Fruit fly (Drosophila melanogaster) S2 (cell line): ENCODE results near the gene Alh.

ENCODE experiments used
- CG8478 ChIP-seq: fragments of >200 bp; optimal IDR thresholded peaks from 2 replicates; lab custom pipeline; 2018
- CTCF ChIP-seq, 2 experiments: fragments of >200 bp; optimal IDR thresholded peaks; 2 replicates each; lab custom pipeline; 2018

The Alh gene

DNA sequence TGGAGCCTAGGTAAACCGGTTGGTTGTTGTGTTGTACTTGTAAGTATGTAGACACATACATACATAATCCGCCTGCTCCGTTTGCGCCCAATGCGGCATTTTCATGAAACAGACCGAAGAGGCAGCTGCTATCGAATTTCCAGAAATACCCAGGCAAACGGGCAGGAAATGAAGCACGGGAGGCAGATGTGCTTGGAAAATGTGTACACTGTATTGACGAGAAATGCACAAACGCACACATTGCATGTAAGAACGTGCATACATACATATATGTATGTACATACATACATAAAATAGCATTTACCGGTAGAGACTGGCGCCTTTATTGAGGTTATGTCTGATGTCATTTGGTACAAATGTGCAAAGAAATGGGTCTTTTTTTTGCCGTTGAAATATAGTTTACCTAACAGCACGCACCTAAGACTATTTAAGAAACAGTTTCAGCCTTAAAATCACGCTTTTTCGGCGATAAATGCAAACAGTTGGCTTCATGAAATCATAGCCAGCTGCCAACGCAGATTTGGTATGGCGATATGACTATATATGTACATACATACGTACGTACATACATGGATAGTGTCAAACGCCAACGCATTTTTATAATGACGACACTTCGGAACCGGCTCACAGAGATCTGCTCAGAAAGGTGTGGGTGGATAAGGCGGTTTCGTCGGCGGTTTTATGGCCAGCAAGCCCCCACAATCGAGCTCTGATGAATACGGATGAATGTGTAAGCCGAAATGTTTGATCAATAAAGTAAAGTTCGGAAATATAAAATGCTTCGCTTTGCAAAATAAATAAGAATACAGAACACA, 34.3 kb downstream of the Alh start:
- TF ChIP-seq CTCF (optimal IDR thresholded peaks at IDR 0.05; lab: Kevin White, UChicago), result no peak
- no peak for TF ChIP-seq CG8478 (lab: Kevin White, UChicago)

DNA sequence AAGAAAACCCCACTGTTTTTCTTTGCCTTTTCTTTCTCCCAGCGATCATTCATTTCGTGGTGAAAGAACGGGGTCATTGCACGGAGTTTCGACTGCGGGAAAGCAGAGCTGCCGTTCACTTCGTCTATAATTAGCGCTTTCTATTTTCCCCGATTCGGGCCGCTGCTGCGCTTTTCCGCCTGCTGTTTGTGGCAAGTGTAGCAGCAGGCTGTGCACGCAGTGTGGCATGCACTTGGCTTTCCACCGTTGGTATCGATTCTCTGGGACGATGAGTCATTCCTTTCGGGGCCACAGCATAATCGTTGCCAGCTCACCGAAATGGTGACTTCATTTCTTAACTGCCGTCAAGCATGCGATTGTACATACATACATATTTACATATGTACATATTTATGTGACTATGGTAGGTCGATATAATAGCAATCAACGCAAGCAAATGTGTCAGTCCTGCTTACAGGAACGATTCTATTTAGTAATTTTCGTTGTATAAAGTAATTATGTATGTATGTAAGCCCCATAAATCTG, 35.1 kb downstream of the Alh start:
- TF ChIP-seq CTCF (optimal IDR thresholded peaks at IDR 0.05; lab: Kevin White, UChicago), result peak in 1 of 2 experiments; percentile 17
- no peak for TF ChIP-seq CG8478 (lab: Kevin White, UChicago)

DNA sequence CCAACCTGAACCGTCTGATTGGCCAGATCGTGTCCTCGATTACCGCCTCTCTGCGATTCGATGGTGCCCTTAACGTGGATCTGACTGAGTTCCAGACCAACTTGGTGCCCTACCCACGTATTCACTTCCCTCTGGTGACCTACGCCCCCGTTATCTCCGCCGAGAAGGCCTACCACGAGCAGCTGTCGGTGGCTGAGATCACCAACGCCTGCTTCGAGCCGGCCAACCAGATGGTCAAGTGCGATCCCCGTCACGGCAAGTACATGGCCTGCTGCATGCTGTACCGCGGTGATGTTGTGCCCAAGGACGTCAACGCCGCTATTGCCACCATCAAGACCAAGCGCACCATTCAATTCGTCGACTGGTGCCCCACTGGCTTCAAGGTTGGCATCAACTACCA, 36.1 kb downstream of the Alh start:
- TF ChIP-seq CG8478 (lab: Kevin White, UChicago) (no peak), CTCF (optimal IDR thresholded peaks at IDR 0.05; lab: Kevin White, UChicago) (no peak)

DNA sequence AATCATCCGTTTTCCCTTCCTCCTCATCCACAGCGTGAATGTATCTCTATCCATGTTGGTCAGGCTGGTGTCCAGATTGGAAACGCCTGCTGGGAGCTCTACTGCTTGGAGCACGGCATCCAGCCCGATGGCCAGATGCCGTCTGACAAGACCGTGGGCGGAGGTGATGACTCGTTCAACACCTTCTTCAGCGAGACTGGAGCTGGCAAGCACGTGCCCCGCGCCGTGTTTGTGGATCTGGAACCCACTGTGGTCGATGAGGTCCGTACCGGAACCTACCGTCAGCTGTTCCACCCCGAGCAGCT, 36.8 kb downstream of the Alh start:
- TF ChIP-seq CTCF (optimal IDR thresholded peaks at IDR 0.05; lab: Kevin White, UChicago) (no peak), CG8478 (lab: Kevin White, UChicago) (no peak)

DNA sequence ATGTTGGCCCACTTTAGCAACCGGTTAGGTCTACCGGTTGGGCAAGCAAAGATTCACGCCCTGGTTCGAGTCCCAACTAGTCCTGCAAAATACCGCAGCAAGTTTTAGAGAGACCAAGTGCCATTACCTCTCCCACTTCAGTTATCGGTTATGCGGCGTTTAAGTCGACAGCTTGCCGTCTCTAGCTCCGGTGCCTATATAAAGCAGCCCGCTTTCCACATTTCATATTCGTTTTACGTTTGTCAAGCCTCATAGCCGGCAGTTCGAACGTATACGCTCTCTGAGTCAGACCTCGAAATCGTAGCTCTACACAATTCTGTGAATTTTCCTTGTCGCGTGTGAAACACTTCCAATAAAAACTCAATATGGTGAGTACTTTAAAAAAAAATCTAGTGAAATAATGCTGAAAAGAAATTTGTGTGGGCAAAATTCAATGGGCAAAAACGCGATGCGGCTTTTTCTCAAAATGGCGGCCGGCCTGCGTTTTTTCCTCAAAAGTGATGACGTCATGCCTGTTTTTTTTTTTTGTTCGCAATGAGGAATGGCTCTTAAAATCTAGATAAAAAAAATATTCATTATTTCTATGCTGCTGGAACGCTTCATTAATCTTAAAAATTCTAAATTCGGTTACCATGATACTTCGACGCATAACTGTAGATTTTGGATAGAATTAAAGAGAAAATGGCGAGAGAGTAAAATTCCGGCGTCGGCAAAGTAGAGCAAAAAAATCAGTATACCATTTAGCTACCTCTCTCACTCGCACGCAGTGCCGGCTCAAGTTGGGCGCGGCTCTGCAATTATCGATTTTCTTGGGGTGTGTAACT, 37.4 kb downstream of the Alh start, which contains the start of gene alphaTub84B:
TSS of gene alphaTub84B (plus strand) at position 223 of the 824 bp plus-strand sequence.
- no peak for TF ChIP-seq CG8478 (lab: Kevin White, UChicago)
- peak; percentile 49 to 59 for TF ChIP-seq CTCF (optimal IDR thresholded peaks at IDR 0.05; lab: Kevin White, UChicago)

DNA sequence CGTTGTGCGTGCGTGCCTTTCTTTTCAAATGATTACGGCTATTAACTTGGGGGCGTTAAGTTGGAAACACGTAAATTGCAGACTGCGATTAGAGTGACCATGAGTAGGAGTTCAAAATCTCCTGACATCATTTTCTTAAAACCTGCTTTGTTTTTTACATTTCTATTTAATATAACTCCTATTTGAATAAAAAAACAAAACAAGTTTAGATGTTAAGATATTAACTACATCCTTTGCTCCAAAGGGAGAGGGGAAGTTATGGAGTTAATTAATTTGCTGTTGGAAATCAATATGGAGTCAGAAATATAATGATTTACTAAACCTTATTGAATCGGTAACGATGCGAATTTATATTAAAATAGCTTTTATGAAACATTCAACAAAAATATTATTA, 38.0 kb downstream of the Alh start, which contains the start of gene Tailor:
TSS of gene Tailor (minus strand) at position 101 of the 394 bp plus-strand sequence.
- TF ChIP-seq CTCF (optimal IDR thresholded peaks at IDR 0.05; lab: Kevin White, UChicago), result no peak

DNA sequence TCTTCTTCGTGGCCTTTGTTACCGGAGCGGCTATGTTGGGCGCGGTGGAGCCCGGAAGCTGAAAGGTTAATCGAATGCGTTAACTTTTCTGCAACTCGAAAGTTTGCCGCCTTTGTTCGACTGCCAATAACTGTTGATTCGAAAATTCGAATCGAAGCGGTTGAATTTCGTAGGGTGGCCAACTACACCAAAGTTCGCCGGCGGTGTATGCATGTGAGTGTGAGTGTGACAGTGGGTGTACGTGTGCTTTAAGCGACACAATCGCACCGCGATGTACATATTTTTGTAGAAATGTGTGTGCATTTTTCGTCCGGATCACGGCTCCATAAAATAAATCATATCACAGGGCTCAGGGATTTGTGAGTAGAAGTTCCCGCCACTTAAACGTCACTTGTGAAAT, 38.5 kb downstream of the Alh start:
- TF ChIP-seq CG8478 (lab: Kevin White, UChicago), result no peak

DNA sequence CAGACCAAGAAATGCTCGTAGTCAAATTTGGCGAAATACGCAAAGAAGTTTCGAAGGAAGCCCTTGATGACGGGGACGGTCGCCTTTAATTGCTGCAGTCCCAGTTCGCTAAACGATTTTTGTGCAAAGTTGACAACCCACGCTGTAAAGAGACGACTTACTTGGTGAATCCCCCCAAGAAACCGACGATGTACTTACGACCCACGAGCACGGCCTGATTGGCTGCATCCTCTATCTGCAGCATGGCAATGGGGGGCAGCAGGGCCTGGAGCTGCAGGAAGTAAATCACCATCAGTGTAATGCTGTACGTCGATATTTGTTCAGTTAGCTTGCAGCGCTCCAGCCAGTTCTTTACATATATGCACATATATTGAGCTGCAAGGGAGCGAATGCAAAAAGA, 40.2 kb downstream of the Alh start:
- TF ChIP-seq CG8478 (lab: Kevin White, UChicago), result no peak
- TF ChIP-seq CTCF (optimal IDR thresholded peaks at IDR 0.05; lab: Kevin White, UChicago), result no peak

DNA sequence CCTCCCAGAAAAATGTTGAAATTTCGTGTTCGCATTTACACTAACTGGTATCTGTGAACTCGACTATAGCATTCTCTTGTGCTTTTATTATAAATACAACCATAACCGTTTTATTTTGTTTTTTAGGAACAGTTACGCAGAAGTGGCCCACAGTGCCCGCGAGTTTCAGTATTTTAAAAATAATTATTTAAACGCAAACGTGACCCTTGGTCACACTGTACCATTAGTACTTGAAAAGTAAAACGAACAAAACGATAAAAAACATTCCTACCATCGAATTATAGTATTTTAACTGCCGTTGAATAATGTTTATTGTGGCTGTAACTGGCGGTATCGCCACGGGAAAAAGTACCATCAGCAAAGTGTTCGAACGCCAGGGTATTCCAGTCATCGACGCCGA, 42.0 kb downstream of the Alh start, which contains the start of gene Dpck:
TSS of gene Dpck (plus strand) at position 211 of the 400 bp plus-strand sequence.
- no peak for TF ChIP-seq CTCF (optimal IDR thresholded peaks at IDR 0.05; lab: Kevin White, UChicago)
- TF ChIP-seq CG8478 (lab: Kevin White, UChicago), result no peak

DNA sequence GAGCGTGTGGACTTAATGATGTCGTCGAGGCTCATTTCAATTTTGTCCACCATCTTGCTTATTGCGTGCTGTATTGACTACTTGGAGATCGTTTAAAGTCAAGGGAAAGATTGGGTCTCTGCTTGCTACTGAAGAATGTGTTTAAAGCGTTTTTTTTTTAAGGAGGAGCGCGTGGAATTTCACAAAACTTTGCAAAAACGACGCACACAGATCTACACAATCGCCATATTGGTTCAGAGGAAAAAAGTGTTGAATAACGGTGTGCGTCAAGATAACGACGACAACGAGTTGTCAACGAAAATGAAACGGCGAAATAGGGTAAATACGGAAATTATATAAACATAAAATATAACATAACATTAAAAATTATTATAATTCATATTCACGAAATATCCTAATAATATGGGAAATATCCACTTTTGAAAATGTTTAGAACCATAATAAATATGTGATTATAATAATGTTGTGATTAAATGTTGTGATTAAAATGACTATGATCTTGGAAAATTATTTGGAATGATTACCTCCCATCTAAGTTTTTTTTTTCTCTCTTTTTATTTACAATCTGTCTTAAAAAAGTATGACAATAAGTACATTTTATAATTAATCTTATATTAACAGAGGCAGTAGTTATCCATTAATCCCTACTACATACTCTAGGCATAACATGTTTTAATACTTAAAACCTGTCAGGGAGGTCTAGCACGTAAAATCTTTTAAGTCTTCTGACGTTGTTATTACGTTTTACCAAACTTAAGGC, 43.6 kb downstream of the Alh start, which contains the start of gene Ref1:
TSS of gene Ref1 (minus strand) at position 231 of the 760 bp plus-strand sequence.
- TF ChIP-seq CG8478 (lab: Kevin White, UChicago) (no peak), CTCF (optimal IDR thresholded peaks at IDR 0.05; lab: Kevin White, UChicago) (no peak)

DNA sequence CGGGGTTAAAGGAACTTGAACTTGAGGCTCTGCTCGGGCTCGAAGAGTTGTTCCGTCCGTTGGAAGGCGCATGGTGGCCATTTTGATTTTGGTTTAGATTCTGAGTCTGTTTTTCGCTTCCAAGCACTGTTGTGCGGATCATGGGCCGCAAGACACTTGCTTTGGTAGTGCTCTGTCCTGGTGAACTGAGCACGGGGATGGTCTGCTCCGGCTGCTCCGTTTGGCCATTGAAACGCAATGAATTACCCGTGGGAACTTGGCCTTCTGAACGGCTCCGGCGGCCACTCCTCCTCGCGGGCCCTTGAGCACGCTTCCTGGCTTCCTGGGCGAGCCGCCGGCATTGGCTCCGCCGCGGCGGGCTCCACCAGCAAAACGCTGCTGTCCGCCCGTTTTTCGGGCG, 44.3 kb downstream of the Alh start:
- TF ChIP-seq CTCF (optimal IDR thresholded peaks at IDR 0.05; lab: Kevin White, UChicago), result no peak
- TF ChIP-seq CG8478 (lab: Kevin White, UChicago), result no peak

DNA sequence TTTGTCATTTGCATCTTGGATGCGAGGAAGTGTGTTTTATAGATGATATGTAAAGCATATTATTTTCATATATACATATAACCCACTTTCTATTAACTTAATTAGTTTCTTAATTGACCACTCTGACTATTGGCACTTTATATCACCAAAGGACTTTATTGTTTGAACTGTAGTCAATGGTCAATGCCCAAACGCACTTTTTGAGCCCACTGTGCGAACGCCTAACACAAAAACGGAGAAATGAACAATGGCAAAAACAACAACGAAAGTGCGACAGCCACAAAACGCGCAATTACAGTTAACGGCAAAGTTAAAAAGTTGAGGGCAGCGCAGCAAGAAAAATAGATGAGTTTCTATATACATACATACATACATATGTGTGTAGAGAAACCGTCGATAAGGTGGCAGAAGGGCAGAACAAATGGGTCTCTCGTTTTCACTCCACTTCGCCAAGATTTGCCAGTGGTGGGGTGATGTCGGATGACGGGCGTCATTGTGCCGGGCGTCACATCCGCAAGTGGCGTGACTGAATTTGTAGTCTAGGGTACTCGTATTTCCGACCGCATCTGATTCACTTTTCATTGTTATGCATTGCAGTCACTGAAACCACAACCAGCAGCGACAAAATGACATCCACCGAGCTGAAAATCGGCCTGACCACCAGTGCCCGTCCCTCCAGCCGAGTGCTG, 47.5 kb downstream of the Alh start:
- TF ChIP-seq CTCF (optimal IDR thresholded peaks at IDR 0.05; lab: Kevin White, UChicago) (no peak), CG8478 (lab: Kevin White, UChicago) (no peak)

DNA sequence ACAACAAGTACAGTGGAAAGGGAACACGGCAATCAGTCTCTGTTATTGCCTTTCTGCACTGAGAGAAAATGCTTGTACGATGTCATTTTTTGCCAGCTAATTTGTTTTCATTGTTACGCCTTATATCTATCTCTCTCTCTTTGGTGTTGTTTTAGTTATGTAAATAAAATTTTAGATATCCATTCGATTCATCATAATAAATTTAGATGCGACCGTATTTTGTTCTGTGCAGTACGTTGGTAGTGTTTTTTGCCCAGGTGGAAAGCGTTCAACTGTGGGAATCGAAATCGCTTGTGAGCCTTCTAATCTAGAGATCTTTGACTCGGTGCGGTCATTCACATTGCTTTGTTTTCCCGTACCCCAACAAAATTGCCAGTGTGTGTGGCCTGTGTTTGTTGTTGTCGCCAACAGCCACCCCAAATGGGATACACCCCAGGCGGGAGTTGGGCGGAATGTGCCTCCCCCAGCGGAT, 48.2 kb downstream of the Alh start:
- TF ChIP-seq CTCF (optimal IDR thresholded peaks at IDR 0.05; lab: Kevin White, UChicago) (no peak), CG8478 (lab: Kevin White, UChicago) (no peak)

DNA sequence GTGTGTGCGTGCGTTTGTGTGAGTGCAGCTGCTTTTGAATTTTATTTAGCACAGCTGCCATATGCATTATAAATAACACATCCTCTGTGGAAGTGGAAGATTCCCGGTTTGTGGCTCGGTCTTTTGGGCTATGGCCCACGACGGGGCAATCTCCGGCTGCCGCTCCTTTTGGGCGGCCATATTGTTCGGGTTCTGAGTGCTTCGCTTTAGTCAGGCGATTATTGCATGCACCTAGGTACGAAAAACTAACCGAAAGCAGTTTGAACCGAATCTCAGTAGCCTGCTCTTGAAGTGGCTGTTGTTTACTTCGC, 48.9 kb downstream of the Alh start:
- TF ChIP-seq CTCF (optimal IDR thresholded peaks at IDR 0.05; lab: Kevin White, UChicago) (no peak), CG8478 (lab: Kevin White, UChicago) (no peak)
